Worm (Caenorhabditis elegans) whole organism, L4 larva: ENCODE data around the gene ZK353.4.

Experiments
- ZK337.2 ChIP-seq: fragments of 200-800 bp; sonication (Bioruptor generic); IDR thresholded peaks from 2 replicates; pipeline ENCODE4 v1.3.6; 2022; ENCODE audit warnings: missing genetic modification reagents, missing genetic modification characterization, missing compliant biosample characterization
- aha-1 ChIP-seq: fragments of 150-350 bp; peaks from one replicate; lab custom pipeline; 2014; ENCODE audit warnings: missing biosample characterization, missing genetic modification characterization
- aly-2 ChIP-seq: sonication (generic microtip); optimal IDR thresholded peaks from 2 replicates; lab custom pipeline; 2018; ENCODE audit warnings: missing biosample characterization, missing genetic modification characterization
- ctbp-1 ChIP-seq: fragments of 200-800 bp; sonication (Bioruptor generic); IDR thresholded peaks from 2 replicates; pipeline ENCODE4 v1.3.6; 2022; ENCODE audit warnings: missing genetic modification reagents, missing genetic modification characterization, missing compliant biosample characterization
- dve-1 ChIP-seq: sonication (generic microtip); optimal IDR thresholded peaks from 2 replicates; lab custom pipeline; 2017; ENCODE audit warnings: antibody characterized with exemption, mild to moderate bottlenecking, missing genetic modification characterization, missing compliant biosample characterization; ENCODE audit not compliant: insufficient read depth
- lin-38 ChIP-seq: fragments of 200-800 bp; sonication (Bioruptor generic); IDR thresholded peaks from 2 replicates; pipeline ENCODE4 v1.3.6; 2022; ENCODE audit warnings: missing genetic modification reagents, missing genetic modification characterization, missing compliant biosample characterization
- nhr-11 ChIP-seq: fragments of 150-350 bp; optimal IDR thresholded peaks from 2 replicates; lab custom pipeline; 2014; ENCODE audit warnings: missing biosample characterization, missing genetic modification characterization
- pha-4 ChIP-seq, 2 experiments: fragments of 150-350 bp in 1 of 2; fragments of 200-800 bp in 1 of 2; sonication (Bioruptor generic) in 1 of 2; IDR thresholded peaks in 1 of 2; optimal IDR thresholded peaks in 1 of 2; 2 replicates each; pipeline versions ENCODE4 v1.3.6 to Lab custom; 2014 to 2022; ENCODE audit warnings: missing genetic modification characterization in 2 of 2, missing genetic modification reagents in 2 of 2, missing biosample characterization in 1 of 2, missing compliant biosample characterization in 1 of 2
- snpc-4 ChIP-seq: fragments of 150-350 bp; optimal IDR thresholded peaks from 2 replicates; lab custom pipeline; 2014; ENCODE audit warnings: missing biosample characterization, missing genetic modification characterization
- tag-97 ChIP-seq: fragments of 200-800 bp; sonication (Bioruptor generic); IDR thresholded peaks from 2 replicates; pipeline ENCODE4 v1.3.6; 2022; ENCODE audit warnings: missing genetic modification characterization, missing compliant biosample characterization
- unc-39 ChIP-seq: sonication (generic microtip); optimal IDR thresholded peaks from 2 replicates; lab custom pipeline; 2017; ENCODE audit warnings: missing biosample characterization, missing genetic modification characterization
- unc-62 ChIP-seq, 3 experiments: fragments of 150-350 bp in 1 of 3; sonication (generic microtip); optimal IDR thresholded peaks in 2 of 3; peaks in 1 of 3; 1 replicate in 1 of 3; 2 replicates in 2 of 3; lab custom pipeline; 2014 to 2017; ENCODE audit warnings: missing biosample characterization in 3 of 3, missing genetic modification characterization in 3 of 3, missing genetic modification reagents in 3 of 3, missing genotype in 1 of 3
- ztf-11 ChIP-seq: fragments of 150-350 bp; optimal IDR thresholded peaks from 2 replicates; lab custom pipeline; 2014; ENCODE audit warnings: missing biosample characterization, missing genetic modification characterization

ce11 chrIII:8402633-8403032 lies 13.2 kb upstream of the ZK353.4 start:
- TF ChIP-seq ztf-11 (tag; lab: Kevin White, UChicago) (no peak), dve-1 (tag; lab: Kevin White, UChicago) (no peak), ctbp-1 (no peak), lin-38 (GFP tag; lab: Robert Waterston, UW) (no peak), aly-2 (tag; lab: Kevin White, UChicago) (no peak), snpc-4 (tag; lab: Kevin White, UChicago) (no peak), ZK337.2 (GFP tag; lab: Robert Waterston, UW) (no peak), nhr-11 (tag; lab: Kevin White, UChicago) (no peak), unc-62 (GFP tag; optimal IDR thresholded peaks at IDR 0.05 in 1 of 2; lab: Kevin White, UChicago) (peak in 1 of 2 experiments; percentile 96), unc-62 (tag; optimal IDR thresholded peaks at IDR 0.05; lab: Kevin White, UChicago) (no peak), pha-4 (GFP tag; IDR thresholded peaks at IDR 0.05; lab: Robert Waterston, UW) (no peak), pha-4 (tag; optimal IDR thresholded peaks at IDR 0.05; lab: Kevin White, UChicago) (no peak), tag-97 (GFP tag; lab: Robert Waterston, UW) (no peak), aha-1 (tag; lab: Kevin White, UChicago) (peak; percentile 89), unc-39 (tag; lab: Kevin White, UChicago) (no peak)
